Fruit fly (Drosophila melanogaster) whole organism, embryonic: Measurements from ENCODE around the gene CG42307.

Experiments
- Awh ChIP-seq: fragments of 200-800 bp; sonication (Bioruptor generic); IDR thresholded peaks from 2 replicates; pipeline ENCODE4, ENCODE4 v1.3.6; 2022; ENCODE audit warnings: missing biosample characterization, missing genetic modification characterization
- BtbVII ChIP-seq: fragments of 200-800 bp; sonication (Bioruptor generic); optimal IDR thresholded peaks from 3 replicates; lab custom pipeline; 2017; ENCODE audit warnings: missing biosample characterization, mild to moderate bottlenecking, missing genetic modification characterization
- CG10431 ChIP-seq: fragments of 200-800 bp; sonication (Bioruptor generic); optimal IDR thresholded peaks from 3 replicates; lab custom pipeline; 2018; ENCODE audit warnings: missing biosample characterization, mild to moderate bottlenecking, missing genetic modification characterization
- CG12104 ChIP-seq: fragments of 200-800 bp; sonication (Bioruptor generic); optimal IDR thresholded peaks from 3 replicates; lab custom pipeline; 2016; ENCODE audit warnings: missing biosample characterization, missing genetic modification characterization
- CG12659 ChIP-seq: fragments of 200-800 bp; sonication (Bioruptor generic); optimal IDR thresholded peaks from 3 replicates; lab custom pipeline; 2017; ENCODE audit warnings: mild to moderate bottlenecking, missing biosample characterization, missing genetic modification reagents, missing genetic modification characterization
- CG1603 ChIP-seq: fragments of 200-800 bp; sonication (Bioruptor generic); optimal IDR thresholded peaks from 2 replicates; lab custom pipeline; 2019; ENCODE audit warnings: missing biosample characterization, mild to moderate bottlenecking, missing genetic modification characterization, moderate library complexity
- CG17328 ChIP-seq: fragments of 200-800 bp; sonication (Bioruptor generic); IDR thresholded peaks from 2 replicates; pipeline ENCODE4 v1.3.6; 2022; ENCODE audit warnings: missing biosample characterization, missing genetic modification characterization
- CG17361 ChIP-seq: fragments of 200-800 bp; sonication (Bioruptor generic); IDR thresholded peaks from 3 replicates; pipeline ENCODE4 v1.3.6; 2022; ENCODE audit warnings: missing biosample characterization, missing genetic modification characterization
- CG18476 ChIP-seq: fragments of 200-800 bp; sonication (Bioruptor generic); optimal IDR thresholded peaks from 2 replicates; lab custom pipeline; 2016; ENCODE audit warnings: missing biosample characterization, mild to moderate bottlenecking, missing genetic modification characterization
- CG18619 ChIP-seq: fragments of 200-800 bp; sonication (Bioruptor generic); optimal IDR thresholded peaks from 3 replicates; lab custom pipeline; 2017; ENCODE audit warnings: missing biosample characterization, mild to moderate bottlenecking, missing genetic modification characterization
- CG2199 ChIP-seq: fragments of 200-800 bp; sonication (Bioruptor generic); IDR thresholded peaks from 3 replicates; pipeline ENCODE4 v1.3.6; 2022; ENCODE audit warnings: missing biosample characterization, missing genetic modification characterization
- CG31388 ChIP-seq: fragments of 200-800 bp; sonication (Bioruptor generic); optimal IDR thresholded peaks from 2 replicates; lab custom pipeline; 2016; ENCODE audit warnings: missing biosample characterization, missing genetic modification characterization
- CG42726 ChIP-seq: fragments of 200-800 bp; sonication (Bioruptor generic); IDR thresholded peaks from 2 replicates; pipeline ENCODE4 v1.3.6; 2022; ENCODE audit warnings: missing biosample characterization, missing genetic modification characterization; ENCODE audit not compliant: partially characterized antibody
- CG43689 ChIP-seq: fragments of 200-800 bp; sonication (Bioruptor generic); IDR thresholded peaks from 2 replicates; pipeline ENCODE4 v1.3.6; 2022; ENCODE audit warnings: missing biosample characterization, missing genetic modification characterization
- CG5245 ChIP-seq: fragments of 200-800 bp; sonication (Bioruptor generic); optimal IDR thresholded peaks from 3 replicates; lab custom pipeline; 2016; ENCODE audit warnings: missing biosample characterization, missing genetic modification characterization
- CG6689 ChIP-seq: fragments of 200-800 bp; sonication (Bioruptor generic); IDR thresholded peaks from 2 replicates; pipeline ENCODE4 v1.3.6; 2022; ENCODE audit warnings: missing biosample characterization, missing genetic modification characterization
- CTCF ChIP-seq: fragments of 200-800 bp; sonication (Bioruptor generic); optimal IDR thresholded peaks from 2 replicates; lab custom pipeline; 2017; ENCODE audit warnings: missing biosample characterization, mild to moderate bottlenecking, missing genetic modification characterization, moderate library complexity
- CrebB ChIP-seq: fragments of 200-800 bp; sonication (Bioruptor generic); optimal IDR thresholded peaks from 3 replicates; lab custom pipeline; 2018; ENCODE audit warnings: missing biosample characterization, mild to moderate bottlenecking, missing genetic modification characterization
- E2f1 ChIP-seq: fragments of 200-800 bp; sonication (Bioruptor generic); IDR thresholded peaks from 2 replicates; pipeline ENCODE4 v1.3.6; 2022; ENCODE audit warnings: missing biosample characterization, missing genetic modification characterization
- GATAe ChIP-seq: fragments of 200-800 bp; sonication (Bioruptor generic); conservative IDR thresholded peaks from 2 replicates; pipeline ENCODE4 v1.3.6; 2022; ENCODE audit warnings: missing biosample characterization, missing genetic modification characterization
- H15 ChIP-seq: fragments of 200-800 bp; sonication (Bioruptor generic); IDR thresholded peaks from 3 replicates; pipeline ENCODE4 v1.3.6; 2022; ENCODE audit warnings: missing biosample characterization, missing genetic modification characterization
- HHEX ChIP-seq: fragments of 200-800 bp; sonication (Bioruptor generic); optimal IDR thresholded peaks from 3 replicates; lab custom pipeline; 2017; ENCODE audit warnings: missing biosample characterization, mild to moderate bottlenecking, missing genetic modification characterization, missing genetic modification reagents
- HLH3B ChIP-seq: fragments of 200-800 bp; sonication (Bioruptor generic); IDR thresholded peaks from 2 replicates; pipeline ENCODE4 v1.3.6; 2022; ENCODE audit warnings: missing biosample characterization, missing genetic modification characterization
- HLH54F ChIP-seq: fragments of 200-800 bp; sonication (Bioruptor generic); optimal IDR thresholded peaks from 3 replicates; lab custom pipeline; 2016; ENCODE audit warnings: missing biosample characterization, missing genetic modification characterization
- HmgD ChIP-seq: fragments of 200-800 bp; sonication (Bioruptor generic); optimal IDR thresholded peaks from 3 replicates; lab custom pipeline; 2016; ENCODE audit warnings: missing biosample characterization, missing genetic modification characterization
- Lhr ChIP-seq: fragments of 200-800 bp; sonication (Bioruptor generic); optimal IDR thresholded peaks from 3 replicates; lab custom pipeline; 2017; ENCODE audit warnings: mild to moderate bottlenecking, missing biosample characterization, missing genetic modification reagents, missing genetic modification characterization
- Mrtf ChIP-seq: fragments of 200-800 bp; sonication (Bioruptor generic); IDR thresholded peaks from 3 replicates; pipeline ENCODE4 v1.3.6; 2022; ENCODE audit warnings: missing biosample characterization, missing genetic modification characterization
- Usf ChIP-seq: fragments of 200-800 bp; sonication (Bioruptor generic); optimal IDR thresholded peaks from 2 replicates; lab custom pipeline; 2017; ENCODE audit warnings: missing genotype, missing biosample characterization, missing genetic modification characterization
- bigmax ChIP-seq: fragments of 200-800 bp; sonication (Bioruptor generic); optimal IDR thresholded peaks from 2 replicates; lab custom pipeline; 2018; ENCODE audit warnings: missing biosample characterization, mild to moderate bottlenecking, missing genetic modification characterization
- br ChIP-seq: fragments of >200 bp; optimal IDR thresholded peaks from 2 replicates; lab custom pipeline; 2017
- bsh ChIP-seq, 2 experiments: fragments of 200-800 bp; sonication (Bioruptor generic); optimal IDR thresholded peaks; 2 replicates each; lab custom pipeline; 2017 to 2018; ENCODE audit warnings: mild to moderate bottlenecking in 2 of 2, missing biosample characterization in 2 of 2, missing genetic modification characterization in 2 of 2, moderate library complexity in 1 of 2
- cas ChIP-seq: fragments of 200-800 bp; sonication (Bioruptor generic); IDR thresholded peaks from 2 replicates; pipeline ENCODE4 v1.3.6; 2022; ENCODE audit warnings: missing biosample characterization, missing genetic modification characterization
- caup ChIP-seq: fragments of 200-800 bp; sonication (Bioruptor generic); optimal IDR thresholded peaks from 3 replicates; lab custom pipeline; 2017; ENCODE audit warnings: missing biosample characterization, mild to moderate bottlenecking, missing genetic modification characterization, moderate library complexity; ENCODE audit not compliant: severe bottlenecking
- chm ChIP-seq: fragments of 200-800 bp; sonication (Bioruptor generic); IDR thresholded peaks from 2 replicates; pipeline ENCODE4 v1.3.6; 2022; ENCODE audit warnings: missing biosample characterization, missing genetic modification characterization
- dm ChIP-seq: fragments of 200-800 bp; sonication (Bioruptor generic); optimal IDR thresholded peaks from 3 replicates; lab custom pipeline; 2016; ENCODE audit warnings: missing biosample characterization, missing genetic modification characterization
- dmrt99B ChIP-seq: fragments of 200-800 bp; sonication (Bioruptor generic); optimal IDR thresholded peaks from 2 replicates; lab custom pipeline; 2018; ENCODE audit warnings: missing biosample characterization, mild to moderate bottlenecking, missing genetic modification characterization, moderate library complexity
- her ChIP-seq: fragments of 200-800 bp; sonication (Bioruptor generic); optimal IDR thresholded peaks from 2 replicates; lab custom pipeline; 2016; ENCODE audit warnings: missing biosample characterization, missing genetic modification characterization
- jumu ChIP-seq: fragments of 200-800 bp; sonication (Bioruptor generic); optimal IDR thresholded peaks from 3 replicates; lab custom pipeline; 2016; ENCODE audit warnings: missing biosample characterization, missing genetic modification characterization
- pfk ChIP-seq: fragments of 200-800 bp; sonication (Bioruptor generic); optimal IDR thresholded peaks from 2 replicates; lab custom pipeline; 2018; ENCODE audit warnings: missing biosample characterization, mild to moderate bottlenecking, missing genetic modification characterization, moderate library complexity
- rib ChIP-seq: fragments of 200-800 bp; sonication (Bioruptor generic); IDR thresholded peaks from 2 replicates; pipeline ENCODE4 v1.3.6; 2022; ENCODE audit warnings: missing biosample characterization, missing genetic modification characterization
- row ChIP-seq: fragments of 200-800 bp; sonication (Bioruptor generic); IDR thresholded peaks from 3 replicates; pipeline ENCODE4 v1.3.6; 2022; ENCODE audit warnings: missing biosample characterization, missing genetic modification characterization
- salm ChIP-seq: fragments of 200-800 bp; sonication (Bioruptor generic); optimal IDR thresholded peaks from 2 replicates; lab custom pipeline; 2018; ENCODE audit warnings: missing biosample characterization, mild to moderate bottlenecking, missing genetic modification characterization
- sens ChIP-seq: fragments of 200-800 bp; sonication (Bioruptor generic); peaks from one replicate; lab custom pipeline; 2016; ENCODE audit warnings: missing biosample characterization, missing genetic modification characterization
- slou ChIP-seq: fragments of 200-800 bp; sonication (Bioruptor generic); optimal IDR thresholded peaks from 3 replicates; lab custom pipeline; 2016; ENCODE audit warnings: missing biosample characterization, missing genetic modification characterization
- sob ChIP-seq: fragments of 200-800 bp; sonication (Bioruptor generic); IDR thresholded peaks from 2 replicates; pipeline ENCODE4 v1.3.6; 2022; ENCODE audit warnings: missing biosample characterization, missing genetic modification characterization
- stc ChIP-seq: fragments of 200-800 bp; sonication (Bioruptor generic); IDR thresholded peaks from 2 replicates; pipeline ENCODE4 v1.3.6; 2022; ENCODE audit warnings: missing biosample characterization, missing genetic modification characterization
- tgo ChIP-seq: fragments of 200-800 bp; sonication (Bioruptor generic); IDR thresholded peaks from 3 replicates; pipeline ENCODE4 v1.3.6; 2022; ENCODE audit warnings: missing biosample characterization, missing genetic modification characterization
- tna ChIP-seq: fragments of 200-800 bp; sonication (Bioruptor generic); IDR thresholded peaks from 2 replicates; pipeline ENCODE4 v1.3.6; 2022; ENCODE audit warnings: missing biosample characterization, missing genetic modification characterization; ENCODE audit not compliant: partially characterized antibody
- trem ChIP-seq: fragments of 200-800 bp; optimal IDR thresholded peaks from 3 replicates; lab custom pipeline; 2019; ENCODE audit warnings: missing biosample characterization, mild to moderate bottlenecking, missing genetic modification characterization, moderate library complexity
- tup ChIP-seq: fragments of 200-800 bp; sonication (Bioruptor generic); optimal IDR thresholded peaks from 2 replicates; lab custom pipeline; 2016; ENCODE audit warnings: missing biosample characterization, mild to moderate bottlenecking, missing genetic modification characterization, moderate library complexity
- zen ChIP-seq: fragments of 200-800 bp; sonication (Bioruptor generic); optimal IDR thresholded peaks from 3 replicates; lab custom pipeline; 2018; ENCODE audit warnings: missing biosample characterization, mild to moderate bottlenecking, missing genetic modification characterization, moderate library complexity
- zf30C ChIP-seq: fragments of 200-800 bp; sonication (Bioruptor generic); optimal IDR thresholded peaks from 3 replicates; lab custom pipeline; 2018; ENCODE audit warnings: missing biosample characterization, mild to moderate bottlenecking, missing genetic modification characterization

Gene CG42307

DNA sequence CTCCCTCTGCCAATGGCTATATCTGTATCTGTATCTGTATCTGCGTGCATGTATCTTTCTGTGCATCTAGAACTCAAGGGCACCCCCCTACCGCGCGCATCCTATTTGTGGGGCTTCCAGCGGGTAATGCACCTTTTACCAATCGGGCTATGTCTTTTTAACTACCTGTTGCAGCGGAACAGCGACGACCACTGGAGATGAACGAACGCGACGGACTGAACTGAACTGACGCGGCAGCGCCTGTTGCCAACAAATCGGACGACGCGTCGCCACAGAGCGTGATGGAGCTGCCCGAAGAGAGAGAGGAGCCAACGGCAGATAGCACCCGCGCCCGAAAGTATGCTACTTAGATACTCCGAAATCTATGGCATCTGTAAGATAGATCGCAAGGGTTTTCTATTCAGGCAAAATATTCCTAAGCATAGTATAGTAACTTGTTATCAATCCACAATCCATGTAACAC, 16.1 kb downstream of the CG42307 start, which contains the start of gene Cln7 (continued):
- TF ChIP-seq bigmax (GFP tag; lab: Kevin White, UChicago) (peak; percentile 59), CG6689 (GFP tag; lab: Robert Waterston, UW) (no peak), CG18476 (GFP tag; lab: Kevin White, UChicago) (no peak), pfk (GFP tag; lab: Kevin White, UChicago) (peak; percentile 8), CG43689 (GFP tag; lab: Robert Waterston, UW) (no peak), zf30C (GFP tag; lab: Kevin White, UChicago) (no peak), zen (tag; lab: Kevin White, UChicago) (peak; percentile 16), Usf (GFP tag; lab: Kevin White, UChicago) (no peak), CTCF (GFP tag; lab: Kevin White, UChicago) (peak; percentile 50), tgo (GFP tag; lab: Robert Waterston, UW) (no peak), E2f1 (GFP tag; lab: Robert Waterston, UW) (no peak), trem (tag; lab: Kevin White, UChicago) (peak; percentile 31), CG12104 (no peak), CG18619 (GFP tag; lab: Kevin White, UChicago) (no peak), dm (GFP tag; lab: Kevin White, UChicago) (no peak), CG17361 (no peak), CrebB (tag; lab: Kevin White, UChicago) (peak; percentile 63), BtbVII (GFP tag; lab: Kevin White, UChicago) (peak; percentile 11), CG31388 (GFP tag; lab: Kevin White, UChicago) (no peak), cas (GFP tag; lab: Robert Waterston, UW) (no peak), dmrt99B (tag; lab: Kevin White, UChicago) (no peak), chm (peak; percentile 79), sob (GFP tag; lab: Robert Waterston, UW) (peak; percentile 35; the same call in 1 of the 2 replicates), tup (GFP tag; lab: Kevin White, UChicago) (no peak), Awh (GFP tag; lab: Robert Waterston, UW) (no peak), Lhr (no peak), stc (GFP tag; lab: Robert Waterston, UW) (peak; percentile 57; the same call in 1 of the 2 replicates), sens (peak; percentile 90), Mrtf (GFP tag; lab: Robert Waterston, UW) (no peak), row (GFP tag; lab: Robert Waterston, UW) (no peak; the same call in 2 of the 3 replicates), tna (GFP tag; lab: Robert Waterston, UW) (peak; percentile 57; the same call in 1 of the 2 replicates), br (lab: Kevin White, UChicago) (no peak), CG5245 (GFP tag; lab: Kevin White, UChicago) (no peak), HHEX (GFP tag; lab: Kevin White, UChicago) (no peak), her (GFP tag; lab: Kevin White, UChicago) (no peak), CG10431 (GFP tag; lab: Kevin White, UChicago) (peak; percentile 21), salm (tag; lab: Kevin White, UChicago) (peak; percentile 7), HmgD (GFP tag; lab: Kevin White, UChicago) (peak; percentile 32), CG1603 (tag; lab: Kevin White, UChicago) (peak; percentile 27), rib (GFP tag; lab: Robert Waterston, UW) (peak; percentile 43; the same call in 1 of the 2 replicates), slou (no peak), CG42726 (GFP tag; lab: Robert Waterston, UW) (peak; percentile 38; the same call in 1 of the 2 replicates), CG12659 (peak; percentile 31), CG2199 (GFP tag; lab: Robert Waterston, UW) (peak; percentile 84; the same call in 2 of the 3 replicates), HLH54F (GFP tag; lab: Kevin White, UChicago) (no peak), GATAe (GFP tag; lab: Robert Waterston, UW) (no peak), H15 (no peak), CG17328 (GFP tag; lab: Robert Waterston, UW) (no peak), caup (GFP tag; lab: Kevin White, UChicago) (peak; percentile 48), jumu (GFP tag; lab: Kevin White, UChicago) (peak; percentile 14), bsh (GFP tag; optimal IDR thresholded peaks at IDR 0.05; lab: Kevin White, UChicago) (peak; percentile 32 to 33), HLH3B (peak; percentile 49; the same call in 1 of the 2 replicates)
